Worm (Caenorhabditis elegans) whole organism, L3 larva: ENCODE data around the gene srh-104.
A peak's percentile ranks its signal among the peaks of the same experiment; 100 is the strongest.

Source experiments
- R02D3.7 ChIP-seq: fragments of 150-350 bp; optimal IDR thresholded peaks from 2 replicates; lab custom pipeline; 2014; ENCODE audit warnings: missing biosample characterization, missing genetic modification characterization
- ZK546.5 ChIP-seq: sonication (generic microtip); optimal IDR thresholded peaks from 2 replicates; lab custom pipeline; 2017; ENCODE audit warnings: missing biosample characterization, missing genetic modification characterization
- ama-1 ChIP-seq: fragments of 150-350 bp; optimal IDR thresholded peaks from 2 replicates; lab custom pipeline; 2018
- ceh-16 ChIP-seq: sonication (generic microtip); optimal IDR thresholded peaks from 2 replicates; lab custom pipeline; 2017; ENCODE audit warnings: missing biosample characterization, missing genetic modification characterization
- ceh-28 ChIP-seq: fragments of 150-350 bp; optimal IDR thresholded peaks from 2 replicates; lab custom pipeline; 2014; ENCODE audit warnings: missing biosample characterization, missing genetic modification reagents, missing genetic modification characterization
- ceh-82 ChIP-seq: fragments of 150-350 bp; optimal IDR thresholded peaks from 2 replicates; lab custom pipeline; 2014; ENCODE audit warnings: missing biosample characterization, missing genetic modification characterization
- ceh-9 ChIP-seq: sonication (generic microtip); optimal IDR thresholded peaks from 2 replicates; lab custom pipeline; 2018; ENCODE audit warnings: missing biosample characterization, missing genetic modification characterization
- daf-12 ChIP-seq: fragments of 150-350 bp; optimal IDR thresholded peaks from 2 replicates; lab custom pipeline; 2014; ENCODE audit warnings: missing biosample characterization, missing genetic modification reagents, missing genetic modification characterization
- egl-27 ChIP-seq: sonication (generic microtip); optimal IDR thresholded peaks from 4 replicates; lab custom pipeline; 2017; ENCODE audit warnings: missing biosample characterization, missing genetic modification reagents, missing genetic modification characterization
- elt-1 ChIP-seq: fragments of 150-350 bp; optimal IDR thresholded peaks from 2 replicates; lab custom pipeline; 2014; ENCODE audit warnings: missing biosample characterization, missing genetic modification characterization
- elt-3 ChIP-seq, 3 experiments: fragments of 150-350 bp in 1 of 3; sonication (generic microtip) in 2 of 3; optimal IDR thresholded peaks; 2 replicates in 2 of 3; 4 replicates in 1 of 3; lab custom pipeline; 2014 to 2017; ENCODE audit warnings: missing biosample characterization in 3 of 3, missing genetic modification characterization in 3 of 3
- fkh-10 ChIP-seq: sonication (generic microtip); optimal IDR thresholded peaks from 2 replicates; lab custom pipeline; 2017; ENCODE audit warnings: missing biosample characterization, missing genetic modification reagents, missing genetic modification characterization
- fkh-2 ChIP-seq: fragments of 150-350 bp; optimal IDR thresholded peaks from 2 replicates; lab custom pipeline; 2014; ENCODE audit warnings: missing biosample characterization, missing genetic modification reagents, missing genetic modification characterization
- fos-1 ChIP-seq: fragments of 150-350 bp; optimal IDR thresholded peaks from 2 replicates; lab custom pipeline; 2014; ENCODE audit warnings: missing biosample characterization, missing genetic modification characterization
- hmg-11 ChIP-seq: sonication (generic microtip); optimal IDR thresholded peaks from 2 replicates; lab custom pipeline; 2016; ENCODE audit warnings: missing genetic modification characterization, missing compliant biosample characterization
- jun-1 ChIP-seq: fragments of 150-350 bp; optimal IDR thresholded peaks from 2 replicates; lab custom pipeline; 2014; ENCODE audit warnings: missing biosample characterization, missing genetic modification reagents, missing genetic modification characterization
- lin-15B ChIP-seq: fragments of 150-350 bp; optimal IDR thresholded peaks from 2 replicates; lab custom pipeline; 2014; ENCODE audit warnings: missing biosample characterization, missing genetic modification characterization
- lin-39 ChIP-seq: fragments of 150-350 bp; optimal IDR thresholded peaks from 2 replicates; lab custom pipeline; 2018; ENCODE audit warnings: missing biosample characterization, missing genetic modification reagents, missing genetic modification characterization
- lsy-12 ChIP-seq: sonication (generic microtip); optimal IDR thresholded peaks from 2 replicates; lab custom pipeline; 2016; ENCODE audit warnings: mild to moderate bottlenecking, missing genetic modification characterization, missing compliant biosample characterization
- mdl-1 ChIP-seq: fragments of 150-350 bp; optimal IDR thresholded peaks from 2 replicates; lab custom pipeline; 2014; ENCODE audit warnings: missing biosample characterization, missing genetic modification characterization
- mml-1 ChIP-seq: fragments of 150-350 bp; sonication (generic microtip); optimal IDR thresholded peaks from 3 replicates; lab custom pipeline; 2014; ENCODE audit warnings: missing biosample characterization, missing genetic modification characterization
- nfya-1 ChIP-seq: sonication (generic microtip); optimal IDR thresholded peaks from 2 replicates; lab custom pipeline; 2017; ENCODE audit warnings: missing genetic modification characterization, mild to moderate bottlenecking, missing compliant biosample characterization, antibody characterized with exemption, moderate library complexity; ENCODE audit not compliant: insufficient read depth
- nhr-11 ChIP-seq: fragments of 150-350 bp; optimal IDR thresholded peaks from 2 replicates; lab custom pipeline; 2014; ENCODE audit warnings: missing biosample characterization, missing genetic modification characterization
- nhr-12 ChIP-seq: fragments of 150-350 bp; optimal IDR thresholded peaks from 2 replicates; lab custom pipeline; 2014; ENCODE audit warnings: missing biosample characterization, missing genetic modification characterization
- nhr-25 ChIP-seq: sonication (generic microtip); optimal IDR thresholded peaks from 2 replicates; lab custom pipeline; 2017; ENCODE audit warnings: missing biosample characterization, missing genetic modification characterization
- nhr-28 ChIP-seq: fragments of 150-350 bp; optimal IDR thresholded peaks from 2 replicates; lab custom pipeline; 2014; ENCODE audit warnings: missing biosample characterization, missing genetic modification characterization
- nhr-43 ChIP-seq: sonication (generic microtip); optimal IDR thresholded peaks from 2 replicates; lab custom pipeline; 2016; ENCODE audit warnings: mild to moderate bottlenecking, missing genetic modification characterization, missing compliant biosample characterization; ENCODE audit not compliant: poor library complexity, severe bottlenecking
- nhr-67 ChIP-seq: fragments of 150-350 bp; optimal IDR thresholded peaks from 2 replicates; lab custom pipeline; 2014; ENCODE audit warnings: missing biosample characterization, missing genetic modification characterization
- nhr-76 ChIP-seq: fragments of 150-350 bp; sonication (generic microtip); optimal IDR thresholded peaks from 5 replicates; lab custom pipeline; 2014; ENCODE audit warnings: missing biosample characterization, missing genetic modification characterization
- nhr-77 ChIP-seq: fragments of 150-350 bp; optimal IDR thresholded peaks from 2 replicates; lab custom pipeline; 2014; ENCODE audit warnings: missing biosample characterization, missing genetic modification characterization
- pha-4 ChIP-seq: fragments of 150-350 bp; optimal IDR thresholded peaks from 2 replicates; lab custom pipeline; 2014; ENCODE audit warnings: missing biosample characterization, missing genetic modification reagents, missing genetic modification characterization
- pqm-1 ChIP-seq: fragments of 150-350 bp; optimal IDR thresholded peaks from 2 replicates; lab custom pipeline; 2017; ENCODE audit warnings: missing biosample characterization, missing genetic modification characterization, inconsistent platforms
- sea-2 ChIP-seq: fragments of 150-350 bp; sonication (generic microtip); optimal IDR thresholded peaks from 4 replicates; lab custom pipeline; 2014; ENCODE audit warnings: missing biosample characterization, missing genetic modification reagents, missing genetic modification characterization
- snpc-4 ChIP-seq: fragments of 150-350 bp; optimal IDR thresholded peaks from 2 replicates; lab custom pipeline; 2014; ENCODE audit warnings: missing biosample characterization, missing genetic modification characterization
- tbx-2 ChIP-seq: sonication (generic microtip); optimal IDR thresholded peaks from 2 replicates; lab custom pipeline; 2016; ENCODE audit warnings: mild to moderate bottlenecking, missing genetic modification characterization, missing compliant biosample characterization
- unc-39 ChIP-seq: sonication (generic microtip); optimal IDR thresholded peaks from 4 replicates; lab custom pipeline; 2017; ENCODE audit warnings: missing biosample characterization, missing genetic modification characterization
- unc-62 ChIP-seq: fragments of 150-350 bp; sonication (generic microtip); optimal IDR thresholded peaks from 4 replicates; lab custom pipeline; 2014; ENCODE audit warnings: missing biosample characterization, missing genetic modification reagents, missing genetic modification characterization
- ztf-11 ChIP-seq: fragments of 150-350 bp; optimal IDR thresholded peaks from 2 replicates; lab custom pipeline; 2014; ENCODE audit warnings: missing biosample characterization, missing genetic modification characterization
- ztf-4 ChIP-seq: fragments of 150-350 bp; optimal IDR thresholded peaks from 2 replicates; lab custom pipeline; 2014; ENCODE audit warnings: missing biosample characterization, missing genetic modification characterization

Gene srh-104

ce11 chrV:16211713-16212112 is 32.3 kb downstream of the srh-104 start:
- TF ChIP-seq pha-4 (tag; lab: Kevin White, UChicago): no peak
- peak; percentile 26 for TF ChIP-seq nhr-43
- TF ChIP-seq, all 47 proteins: peak for 1

DNA sequence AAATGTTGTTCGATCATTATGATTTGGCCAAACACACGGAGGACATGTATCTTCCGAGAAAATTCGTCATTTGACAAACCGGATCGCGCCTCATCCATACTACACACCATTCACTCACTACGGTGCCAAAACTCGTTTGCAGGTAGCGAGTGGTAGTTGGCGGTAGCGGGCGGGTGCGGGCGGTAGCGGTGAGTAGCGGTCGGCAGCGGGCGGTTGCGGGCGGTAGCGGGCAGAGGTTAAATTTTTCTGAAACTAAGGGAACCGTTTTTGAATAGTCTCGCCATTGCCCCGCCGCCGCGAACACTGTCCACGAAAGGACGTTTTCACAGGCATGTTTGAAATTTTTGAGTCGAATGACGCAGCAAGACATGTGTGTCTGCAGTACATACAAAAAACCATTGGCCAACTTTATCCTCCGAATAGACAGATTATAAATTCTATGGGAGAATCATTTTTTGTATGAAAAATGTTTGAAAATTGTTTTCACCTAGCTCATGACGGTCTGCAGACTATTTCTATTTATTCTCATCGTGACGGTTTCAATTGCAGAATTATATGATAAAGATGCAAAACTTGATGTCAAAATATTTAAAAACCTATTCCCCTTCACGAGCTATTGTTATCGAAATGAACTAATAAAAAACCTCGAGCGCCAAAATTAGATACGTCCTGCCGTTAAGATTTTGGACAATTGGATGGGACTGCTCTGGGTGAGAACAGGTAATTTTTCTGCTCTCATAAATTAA is 33.5 kb downstream of the srh-104 start, which contains the start of gene F11A5.16:
F11A5.16 (plus strand) TSS at position 696 of the 746 bp plus-strand sequence.
- TF ChIP-seq egl-27 (tag; lab: Kevin White, UChicago): no peak
- TF ChIP-seq elt-1 (tag; lab: Kevin White, UChicago): no peak
- TF ChIP-seq ZK546.5 (tag; lab: Kevin White, UChicago): no peak
- no peak for TF ChIP-seq lin-15B (tag; lab: Kevin White, UChicago)
- TF ChIP-seq sea-2 (GFP tag; lab: Kevin White, UChicago): no peak
- TF ChIP-seq nhr-11 (tag; lab: Kevin White, UChicago): no peak
- TF ChIP-seq mdl-1: no peak
- no peak for TF ChIP-seq hmg-11
- no peak for TF ChIP-seq pha-4 (tag; lab: Kevin White, UChicago)
- no peak for TF ChIP-seq nhr-77
- TF ChIP-seq daf-12 (tag; lab: Kevin White, UChicago): no peak
- no peak for TF ChIP-seq fkh-10
- no peak for TF ChIP-seq fos-1
- TF ChIP-seq ceh-9 (tag; lab: Kevin White, UChicago): no peak
- TF ChIP-seq unc-62 (GFP tag; lab: Kevin White, UChicago): no peak
- TF ChIP-seq lin-39: no peak
- no peak for TF ChIP-seq snpc-4 (tag; lab: Kevin White, UChicago)
- TF ChIP-seq lsy-12: no peak
- TF ChIP-seq, all 47 proteins: peak for 0

- no peak for TF ChIP-seq daf-12 (tag; lab: Kevin White, UChicago)
- no peak for TF ChIP-seq snpc-4 (tag; lab: Kevin White, UChicago)
- no peak for TF ChIP-seq fkh-10
- TF ChIP-seq nhr-43: no peak
- no peak for TF ChIP-seq unc-39 (tag; lab: Kevin White, UChicago)
- no peak for TF ChIP-seq nhr-25 (tag; lab: Kevin White, UChicago)
- TF ChIP-seq ceh-82: no peak
- no peak for TF ChIP-seq nhr-77
- no peak for TF ChIP-seq R02D3.7 (tag; lab: Kevin White, UChicago)
- no peak for TF ChIP-seq nhr-12
- no peak for TF ChIP-seq ama-1 (lab: Kevin White, UChicago)
- TF ChIP-seq unc-62 (GFP tag; lab: Kevin White, UChicago): no peak
- TF ChIP-seq hmg-11: no peak
- no peak for TF ChIP-seq nhr-11 (tag; lab: Kevin White, UChicago)
- TF ChIP-seq tbx-2: no peak
- no peak for TF ChIP-seq ztf-4 (tag; lab: Kevin White, UChicago)
- TF ChIP-seq mdl-1: no peak
- TF ChIP-seq jun-1 (tag; lab: Kevin White, UChicago): no peak
- no peak for TF ChIP-seq nfya-1
These were observed 34.1 kb downstream of the srh-104 start, which contains the start of gene oac-15 for ce11 chrV:16209837-16210236. oac-15 (minus strand) TSS chrV:16209937.

DNA sequence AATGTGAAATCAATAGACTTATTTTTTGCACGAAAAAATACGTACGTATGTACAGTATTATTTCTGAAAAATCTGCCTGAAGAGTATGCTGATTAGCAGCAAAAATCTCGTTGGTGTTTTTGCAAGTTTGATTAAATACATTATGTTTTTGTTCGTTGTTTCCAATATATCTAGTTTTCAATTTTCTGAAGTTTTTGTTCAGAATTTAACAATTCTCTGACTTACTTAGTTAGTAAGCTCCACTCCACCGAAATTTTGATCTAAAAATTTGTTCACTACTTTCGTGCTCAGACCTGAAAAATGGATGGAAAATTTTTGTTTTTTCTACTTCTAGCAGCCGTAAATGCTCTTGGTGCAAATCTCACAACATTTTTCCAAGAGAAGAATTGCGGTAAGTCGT is 39.1 kb downstream of the srh-104 start, which contains the start of gene irld-26:
irld-26 (plus strand) TSS at position 301 of the 400 bp plus-strand sequence.
- TF ChIP-seq nhr-28 (tag; lab: Kevin White, UChicago): no peak
- TF ChIP-seq fkh-2 (tag; lab: Kevin White, UChicago): no peak
- no peak for TF ChIP-seq ama-1 (lab: Kevin White, UChicago)
- TF ChIP-seq hmg-11: no peak
- no peak for TF ChIP-seq nhr-67
- no peak for TF ChIP-seq ztf-11 (tag; lab: Kevin White, UChicago)
- TF ChIP-seq, all 47 proteins: peak for 0

ce11 chrV:16202618-16203017 is 41.4 kb downstream of the srh-104 start, which contains the start of gene F11A5.18:
F11A5.18 (plus strand) TSS chrV:16202918.
- TF ChIP-seq nhr-67 (no peak), ceh-28 (tag; lab: Kevin White, UChicago) (no peak), nhr-77 (no peak), nfya-1 (no peak), elt-1 (tag; lab: Kevin White, UChicago) (no peak), pha-4 (tag; lab: Kevin White, UChicago) (no peak), ceh-16 (no peak), lsy-12 (no peak), snpc-4 (tag; lab: Kevin White, UChicago) (no peak), mml-1 (tag; lab: Kevin White, UChicago) (no peak), nhr-25 (tag; lab: Kevin White, UChicago) (no peak), pqm-1 (tag; lab: Kevin White, UChicago) (no peak), jun-1 (tag; lab: Kevin White, UChicago) (no peak), elt-3 (tag; optimal IDR thresholded peaks at IDR 0.05; lab: Kevin White, UChicago) (no peak), nhr-76 (tag; lab: Kevin White, UChicago) (no peak), fos-1 (no peak), R02D3.7 (tag; lab: Kevin White, UChicago) (no peak), ceh-9 (tag; lab: Kevin White, UChicago) (no peak)
